Fruit fly (Drosophila melanogaster) whole organism, embryonic: Measurements from ENCODE around the gene Atg6.

Source experiments
- B-H1 ChIP-seq: fragments of 200-800 bp; sonication (Bioruptor generic); IDR thresholded peaks from 3 replicates; pipeline ENCODE4 v1.3.6; 2022; ENCODE audit warnings: missing biosample characterization, missing genetic modification characterization
- B-H2 ChIP-seq: fragments of 200-800 bp; sonication (Bioruptor generic); optimal IDR thresholded peaks from 2 replicates; lab custom pipeline; 2018; ENCODE audit warnings: missing biosample characterization, mild to moderate bottlenecking, missing genetic modification characterization
- CG10979 ChIP-seq: fragments of 200-800 bp; sonication (Bioruptor generic); optimal IDR thresholded peaks from 2 replicates; lab custom pipeline; 2018; ENCODE audit warnings: missing biosample characterization, mild to moderate bottlenecking, missing genetic modification characterization, moderate library complexity
- CG11560 ChIP-seq: fragments of 200-800 bp; sonication (Bioruptor generic); IDR thresholded peaks from 3 replicates; pipeline ENCODE4 v1.3.6; 2022; ENCODE audit warnings: missing biosample characterization, missing genetic modification characterization
- CG12942 ChIP-seq: fragments of 200-800 bp; sonication (Bioruptor generic); optimal IDR thresholded peaks from 3 replicates; lab custom pipeline; 2016; ENCODE audit warnings: missing biosample characterization, missing genetic modification characterization
- CG17186 ChIP-seq: fragments of 200-800 bp; sonication (Bioruptor generic); optimal IDR thresholded peaks from 3 replicates; lab custom pipeline; 2017; ENCODE audit warnings: missing biosample characterization, missing genetic modification reagents, missing genetic modification characterization
- CG17359 ChIP-seq: fragments of 200-800 bp; sonication (Bioruptor generic); optimal IDR thresholded peaks from 3 replicates; lab custom pipeline; 2018; ENCODE audit warnings: missing biosample characterization, mild to moderate bottlenecking, missing genetic modification characterization, moderate library complexity
- CG32767 ChIP-seq: fragments of 200-800 bp; sonication (Bioruptor generic); IDR thresholded peaks from 2 replicates; pipeline ENCODE4 v1.3.6; 2022; ENCODE audit warnings: missing biosample characterization, missing genetic modification characterization
- CG3407 ChIP-seq: fragments of 200-800 bp; sonication (Bioruptor generic); optimal IDR thresholded peaks from 2 replicates; lab custom pipeline; 2018; ENCODE audit warnings: missing biosample characterization, mild to moderate bottlenecking, missing genetic modification characterization
- CG3726 ChIP-seq: fragments of 200-800 bp; sonication (Bioruptor generic); IDR thresholded peaks from 3 replicates; pipeline ENCODE4, ENCODE4 v1.3.6; 2022; ENCODE audit warnings: missing biosample characterization, missing genetic modification characterization
- CG3847 ChIP-seq: fragments of 200-800 bp; sonication (Bioruptor generic); IDR thresholded peaks from 2 replicates; pipeline ENCODE4 v1.3.6; 2022; ENCODE audit warnings: missing biosample characterization, missing genetic modification characterization
- CG4328 ChIP-seq: fragments of 200-800 bp; sonication (Bioruptor generic); optimal IDR thresholded peaks from 3 replicates; lab custom pipeline; 2017; ENCODE audit warnings: missing biosample characterization, missing genetic modification reagents, missing genetic modification characterization
- CG7556 ChIP-seq: fragments of 200-800 bp; sonication (Bioruptor generic); optimal IDR thresholded peaks from 2 replicates; lab custom pipeline; 2017; ENCODE audit warnings: missing biosample characterization, mild to moderate bottlenecking, missing genetic modification characterization
- D19A ChIP-seq: fragments of 200-800 bp; optimal IDR thresholded peaks from 3 replicates; lab custom pipeline; 2019; ENCODE audit warnings: missing biosample characterization, mild to moderate bottlenecking, missing genetic modification characterization, moderate library complexity
- Dad ChIP-seq: fragments of 200-800 bp; sonication (Bioruptor generic); optimal IDR thresholded peaks from 3 replicates; lab custom pipeline; 2016; ENCODE audit warnings: missing biosample characterization, missing genetic modification characterization
- Ets65A ChIP-seq: fragments of 200-800 bp; sonication (Bioruptor generic); peaks from one replicate; lab custom pipeline; 2016; ENCODE audit warnings: missing biosample characterization, missing genetic modification characterization
- Hr51 ChIP-seq, 2 experiments: fragments of 200-800 bp; sonication (Bioruptor generic); optimal IDR thresholded peaks; 2 replicates in 1 of 2; 3 replicates in 1 of 2; lab custom pipeline; 2016 to 2018; ENCODE audit warnings: missing biosample characterization in 2 of 2, missing genetic modification characterization in 2 of 2, mild to moderate bottlenecking in 1 of 2, moderate library complexity in 1 of 2
- Jarid2 ChIP-seq: fragments of 200-800 bp; sonication (Bioruptor generic); optimal IDR thresholded peaks from 3 replicates; lab custom pipeline; 2017; ENCODE audit warnings: mild to moderate bottlenecking, missing biosample characterization, missing genetic modification reagents, missing genetic modification characterization
- Mrtf ChIP-seq: fragments of 200-800 bp; sonication (Bioruptor generic); IDR thresholded peaks from 3 replicates; pipeline ENCODE4 v1.3.6; 2022; ENCODE audit warnings: missing biosample characterization, missing genetic modification characterization
- Myb ChIP-seq: fragments of 200-800 bp; sonication (Bioruptor generic); optimal IDR thresholded peaks from 2 replicates; lab custom pipeline; 2016; ENCODE audit warnings: missing biosample characterization, missing genetic modification characterization
- Ptx1 ChIP-seq: fragments of 200-800 bp; sonication (Bioruptor generic); IDR thresholded peaks from 2 replicates; pipeline ENCODE4 v1.3.6; 2022; ENCODE audit warnings: missing biosample characterization, missing genetic modification characterization
- Rx ChIP-seq: fragments of 200-800 bp; sonication (Bioruptor generic); IDR thresholded peaks from 2 replicates; pipeline ENCODE4 v1.3.6; 2022; ENCODE audit warnings: missing biosample characterization, missing genetic modification characterization
- Six4 ChIP-seq: fragments of 200-800 bp; sonication (Bioruptor generic); optimal IDR thresholded peaks from 2 replicates; lab custom pipeline; 2016; ENCODE audit warnings: missing biosample characterization, missing genetic modification characterization
- Sox100B ChIP-seq: fragments of 200-800 bp; sonication (Bioruptor generic); optimal IDR thresholded peaks from 3 replicates; lab custom pipeline; 2018; ENCODE audit warnings: missing biosample characterization, mild to moderate bottlenecking, missing genetic modification characterization
- al ChIP-seq: fragments of 200-800 bp; sonication (Bioruptor generic); IDR thresholded peaks from 2 replicates; pipeline ENCODE4 v1.3.6; 2022; ENCODE audit warnings: missing biosample characterization, missing genetic modification characterization
- caup ChIP-seq: fragments of 200-800 bp; sonication (Bioruptor generic); optimal IDR thresholded peaks from 3 replicates; lab custom pipeline; 2017; ENCODE audit warnings: missing biosample characterization, mild to moderate bottlenecking, missing genetic modification characterization, moderate library complexity; ENCODE audit not compliant: severe bottlenecking
- cg ChIP-seq: fragments of 200-800 bp; sonication (Bioruptor generic); optimal IDR thresholded peaks from 3 replicates; lab custom pipeline; 2019; ENCODE audit warnings: missing biosample characterization, mild to moderate bottlenecking, missing genetic modification characterization, moderate library complexity
- chif ChIP-seq, 2 experiments: fragments of 200-800 bp; sonication (Bioruptor generic); optimal IDR thresholded peaks; 3 replicates each; lab custom pipeline; 2016; ENCODE audit warnings: missing biosample characterization in 2 of 2, missing genetic modification characterization in 2 of 2
- chm ChIP-seq: fragments of 200-800 bp; sonication (Bioruptor generic); IDR thresholded peaks from 2 replicates; pipeline ENCODE4 v1.3.6; 2022; ENCODE audit warnings: missing biosample characterization, missing genetic modification characterization
- ci ChIP-seq: fragments of 200-800 bp; sonication (Bioruptor generic); IDR thresholded peaks from 3 replicates; pipeline ENCODE4 v1.3.6; 2022; ENCODE audit warnings: missing biosample characterization, missing genetic modification characterization
- dan ChIP-seq: fragments of 200-800 bp; sonication (Bioruptor generic); IDR thresholded peaks from 2 replicates; pipeline ENCODE4 v1.3.6; 2022; ENCODE audit warnings: missing biosample characterization, missing genetic modification characterization
- dimm ChIP-seq: fragments of 200-800 bp; sonication (Bioruptor generic); IDR thresholded peaks from 2 replicates; pipeline ENCODE4 v1.3.6; 2022; ENCODE audit warnings: missing biosample characterization, missing genetic modification characterization
- dpn ChIP-seq, 2 experiments: fragments of 200-800 bp; sonication (Bioruptor generic); optimal IDR thresholded peaks; 3 replicates each; lab custom pipeline; 2016; ENCODE audit warnings: missing biosample characterization in 2 of 2, missing genetic modification characterization in 2 of 2
- ewg ChIP-seq: fragments of 200-800 bp; sonication (Bioruptor generic); optimal IDR thresholded peaks from 3 replicates; lab custom pipeline; 2017; ENCODE audit warnings: mild to moderate bottlenecking, missing biosample characterization, missing genetic modification reagents, missing genetic modification characterization
- gem ChIP-seq: fragments of 200-800 bp; sonication (Bioruptor generic); optimal IDR thresholded peaks from 2 replicates; lab custom pipeline; 2019; ENCODE audit warnings: missing biosample characterization, mild to moderate bottlenecking, missing genetic modification characterization, moderate library complexity
- gfzf ChIP-seq: fragments of 200-800 bp; sonication (Bioruptor generic); optimal IDR thresholded peaks from 2 replicates; lab custom pipeline; 2016; ENCODE audit warnings: missing biosample characterization, mild to moderate bottlenecking, missing genetic modification characterization, moderate library complexity
- grau ChIP-seq: fragments of 200-800 bp; optimal IDR thresholded peaks from 3 replicates; lab custom pipeline; 2019; ENCODE audit warnings: missing biosample characterization, mild to moderate bottlenecking, missing genetic modification characterization, moderate library complexity
- gsb-n ChIP-seq: fragments of 200-800 bp; sonication (Bioruptor generic); optimal IDR thresholded peaks from 3 replicates; lab custom pipeline; 2018; ENCODE audit warnings: missing biosample characterization, mild to moderate bottlenecking, missing genetic modification characterization
- hbn ChIP-seq: fragments of 200-800 bp; sonication (Bioruptor generic); IDR thresholded peaks from 2 replicates; pipeline ENCODE4 v1.3.6; 2022; ENCODE audit warnings: missing biosample characterization, missing genetic modification characterization; ENCODE audit not compliant: partially characterized antibody
- jigr1 ChIP-seq: fragments of 200-800 bp; sonication (Bioruptor generic); IDR thresholded peaks from 3 replicates; pipeline ENCODE4 v1.3.6; 2022; ENCODE audit warnings: missing biosample characterization, missing genetic modification characterization
- kay ChIP-seq: fragments of 200-800 bp; sonication (Bioruptor generic); optimal IDR thresholded peaks from 2 replicates; lab custom pipeline; 2016; ENCODE audit warnings: missing biosample characterization, missing genetic modification characterization
- lmd ChIP-seq: fragments of 200-800 bp; sonication (Bioruptor generic); IDR thresholded peaks from 2 replicates; pipeline ENCODE4 v1.3.6; 2022; ENCODE audit warnings: missing biosample characterization, missing genetic modification characterization
- luna ChIP-seq: fragments of 200-800 bp; sonication (Bioruptor generic); optimal IDR thresholded peaks from 2 replicates; lab custom pipeline; 2016; ENCODE audit warnings: missing biosample characterization, missing genetic modification characterization
- nom ChIP-seq: fragments of 200-800 bp; sonication (Bioruptor generic); optimal IDR thresholded peaks from 2 replicates; lab custom pipeline; 2017; ENCODE audit warnings: missing biosample characterization, missing genetic modification characterization, mild to moderate bottlenecking, moderate library complexity, missing genetic modification reagents
- peb ChIP-seq: fragments of 200-800 bp; sonication (Bioruptor generic); IDR thresholded peaks from 2 replicates; pipeline ENCODE4 v1.3.6; 2022; ENCODE audit warnings: missing biosample characterization, missing genetic modification characterization
- pzg ChIP-seq: fragments of 200-800 bp; sonication (Bioruptor generic); optimal IDR thresholded peaks from 3 replicates; lab custom pipeline; 2018; ENCODE audit warnings: missing biosample characterization, mild to moderate bottlenecking, missing genetic modification characterization, moderate library complexity
- salm ChIP-seq: fragments of 200-800 bp; sonication (Bioruptor generic); optimal IDR thresholded peaks from 2 replicates; lab custom pipeline; 2018; ENCODE audit warnings: missing biosample characterization, mild to moderate bottlenecking, missing genetic modification characterization
- slp2 ChIP-seq: fragments of 200-800 bp; sonication (Bioruptor generic); optimal IDR thresholded peaks from 2 replicates; lab custom pipeline; 2016; ENCODE audit warnings: missing biosample characterization, missing genetic modification characterization
- so ChIP-seq: fragments of 200-800 bp; sonication (Bioruptor generic); IDR thresholded peaks from 3 replicates; pipeline ENCODE4 v1.3.6; 2022; ENCODE audit warnings: missing biosample characterization, missing genetic modification characterization
- tgo ChIP-seq: fragments of 200-800 bp; sonication (Bioruptor generic); IDR thresholded peaks from 3 replicates; pipeline ENCODE4 v1.3.6; 2022; ENCODE audit warnings: missing biosample characterization, missing genetic modification characterization
- vvl ChIP-seq: fragments of 200-800 bp; sonication (Bioruptor generic); IDR thresholded peaks from 2 replicates; pipeline ENCODE4 v1.3.6; 2022; ENCODE audit warnings: missing biosample characterization, missing genetic modification characterization
- wor ChIP-seq: fragments of 200-800 bp; sonication (Bioruptor generic); IDR thresholded peaks from 2 replicates; pipeline ENCODE4 v1.3.6; 2022; ENCODE audit warnings: missing biosample characterization, missing genetic modification characterization
- zfh2 ChIP-seq: fragments of 200-800 bp; sonication (Bioruptor generic); optimal IDR thresholded peaks from 2 replicates; lab custom pipeline; 2016; ENCODE audit warnings: missing biosample characterization, missing genetic modification characterization

Gene Atg6

DNA sequence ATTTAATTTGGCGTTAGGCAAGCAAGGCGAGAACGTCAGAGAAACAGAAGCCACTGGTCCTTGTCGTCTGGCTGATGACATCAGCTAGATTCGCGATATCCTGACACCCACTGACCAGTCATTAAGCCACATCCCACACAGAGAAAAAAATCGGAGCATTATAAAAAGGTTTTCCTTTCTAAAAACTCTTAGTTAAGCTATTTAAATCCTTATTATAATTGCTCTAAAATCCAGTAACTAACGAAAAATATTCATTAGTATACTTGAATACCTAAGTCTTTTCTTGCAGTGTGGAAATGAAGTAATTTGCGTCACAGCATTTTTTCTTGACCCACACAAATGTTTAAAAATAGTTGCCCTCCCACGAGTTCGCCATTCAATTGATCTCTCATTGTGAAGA lies 18.2 kb upstream of the Atg6 start (continued):
- no peak for TF ChIP-seq peb (GFP tag; lab: Robert Waterston, UW)
- TF ChIP-seq jigr1 (GFP tag; lab: Robert Waterston, UW), result no peak
- TF ChIP-seq zfh2 (GFP tag; lab: Kevin White, UChicago), result no peak
- no peak for TF ChIP-seq ci (GFP tag; lab: Robert Waterston, UW)
- no peak for TF ChIP-seq Hr51 (GFP tag; optimal IDR thresholded peaks at IDR 0.05; lab: Kevin White, UChicago)
- no peak for TF ChIP-seq chm
- no peak for TF ChIP-seq CG17359 (tag; lab: Kevin White, UChicago)
- peak; percentile 36; the same call in 1 of the 3 replicates for TF ChIP-seq tgo (GFP tag; lab: Robert Waterston, UW)
- peak; percentile 49 for TF ChIP-seq grau (tag; lab: Kevin White, UChicago)
- TF ChIP-seq Jarid2 (GFP tag; lab: Kevin White, UChicago), result no peak
- TF ChIP-seq CG7556 (GFP tag; lab: Kevin White, UChicago), result no peak
- TF ChIP-seq CG4328 (GFP tag; lab: Kevin White, UChicago), result no peak
- no peak for TF ChIP-seq CG3726
- TF ChIP-seq gfzf, result no peak
- TF ChIP-seq Ptx1 (GFP tag; lab: Robert Waterston, UW), result no peak
- no peak for TF ChIP-seq Sox100B
- no peak for TF ChIP-seq vvl (GFP tag; lab: Robert Waterston, UW)
- no peak for TF ChIP-seq wor (GFP tag; lab: Robert Waterston, UW)
- TF ChIP-seq dan (GFP tag; lab: Robert Waterston, UW), result no peak
- TF ChIP-seq CG3847, result no peak
- peak; percentile 59 for TF ChIP-seq gem
- no peak for TF ChIP-seq pzg (GFP tag; lab: Kevin White, UChicago)
- TF ChIP-seq Myb (GFP tag; lab: Kevin White, UChicago), result no peak
- TF ChIP-seq gsb-n, result no peak
- TF ChIP-seq luna (GFP tag; lab: Kevin White, UChicago), result no peak
- no peak for TF ChIP-seq B-H1
- TF ChIP-seq so (GFP tag; lab: Robert Waterston, UW), result no peak
- no peak for TF ChIP-seq CG3407
- no peak for TF ChIP-seq CG17186
- TF ChIP-seq CG12942 (GFP tag; lab: Kevin White, UChicago), result no peak
- TF ChIP-seq Six4 (GFP tag; lab: Kevin White, UChicago), result no peak
- TF ChIP-seq CG32767 (GFP tag; lab: Robert Waterston, UW), result no peak
- no peak for TF ChIP-seq D19A (tag; lab: Kevin White, UChicago)
- TF ChIP-seq Mrtf (GFP tag; lab: Robert Waterston, UW), result no peak
- no peak for TF ChIP-seq B-H2 (GFP tag; lab: Kevin White, UChicago)
- peak in 1 of 2 experiments; percentile 14 for TF ChIP-seq chif (GFP tag; optimal IDR thresholded peaks at IDR 0.05; lab: Kevin White, UChicago)
- TF ChIP-seq Rx (GFP tag; lab: Robert Waterston, UW), result no peak
- no peak for TF ChIP-seq slp2
- TF ChIP-seq cg (GFP tag; lab: Kevin White, UChicago), result no peak
- TF ChIP-seq Dad, result no peak
- TF ChIP-seq lmd, result no peak
- no peak for TF ChIP-seq Ets65A (GFP tag; lab: Kevin White, UChicago)
- TF ChIP-seq dpn (GFP tag; optimal IDR thresholded peaks at IDR 0.05; lab: Kevin White, UChicago), result peak; percentile 9 to 14
- TF ChIP-seq caup (GFP tag; lab: Kevin White, UChicago), result no peak
- no peak for TF ChIP-seq dimm (GFP tag; lab: Robert Waterston, UW)
- TF ChIP-seq nom (GFP tag; lab: Kevin White, UChicago), result no peak
- TF ChIP-seq al, result no peak
- TF ChIP-seq CG11560 (tag; lab: Robert Waterston, UW), result no peak
- no peak for TF ChIP-seq ewg (GFP tag; lab: Kevin White, UChicago)
- no peak for TF ChIP-seq hbn (GFP tag; lab: Robert Waterston, UW)
- no peak for TF ChIP-seq salm
- no peak for TF ChIP-seq CG10979 (tag; lab: Kevin White, UChicago)
- no peak for TF ChIP-seq kay (GFP tag; lab: Kevin White, UChicago)
